Worm (Caenorhabditis elegans) whole organism, mixed stage, embryonic: ENCODE results near the gene ZK899.3.

ENCODE experiments used
- blmp-1 ChIP-seq: fragments of 150-350 bp; optimal IDR thresholded peaks from 2 replicates; lab custom pipeline; 2014; ENCODE audit warnings: missing biosample characterization, missing genetic modification characterization
- elt-1 ChIP-seq: sonication (generic microtip); optimal IDR thresholded peaks from 2 replicates; lab custom pipeline; 2017; ENCODE audit warnings: missing genetic modification characterization, mild to moderate bottlenecking, missing compliant biosample characterization, antibody characterized with exemption, moderate library complexity, borderline replicate concordance; ENCODE audit not compliant: insufficient read depth
- elt-3 ChIP-seq: fragments of 150-350 bp; optimal IDR thresholded peaks from 2 replicates; lab custom pipeline; 2014; ENCODE audit warnings: missing biosample characterization, missing genetic modification characterization
- ham-2 ChIP-seq: fragments of 200-800 bp; sonication (Bioruptor generic); optimal IDR thresholded peaks from 2 replicates; lab custom pipeline; 2018; ENCODE audit warnings: mild to moderate bottlenecking, missing genetic modification characterization, missing compliant biosample characterization
- lsy-2 ChIP-seq: fragments of 150-350 bp; optimal IDR thresholded peaks from 2 replicates; lab custom pipeline; 2014; ENCODE audit warnings: missing biosample characterization, missing genetic modification characterization
- mep-1 ChIP-seq: fragments of 150-350 bp; optimal IDR thresholded peaks from 2 replicates; lab custom pipeline; 2017; ENCODE audit warnings: missing biosample characterization, missing genetic modification reagents, missing genetic modification characterization, inconsistent platforms
- nhr-12 ChIP-seq: fragments of 150-350 bp; optimal IDR thresholded peaks from 2 replicates; lab custom pipeline; 2014; ENCODE audit warnings: missing biosample characterization, missing genetic modification characterization
- nhr-28 ChIP-seq: fragments of 150-350 bp; optimal IDR thresholded peaks from 2 replicates; lab custom pipeline; 2014; ENCODE audit warnings: missing biosample characterization, missing genetic modification characterization
- nhr-76 ChIP-seq: sonication (generic microtip); optimal IDR thresholded peaks from 2 replicates; lab custom pipeline; 2017; ENCODE audit warnings: missing biosample characterization, missing genetic modification characterization
- snpc-4 ChIP-seq: fragments of 150-350 bp; optimal IDR thresholded peaks from 2 replicates; lab custom pipeline; 2014; ENCODE audit warnings: missing biosample characterization, missing genetic modification characterization
- unc-120 ChIP-seq: sonication (generic microtip); optimal IDR thresholded peaks from 2 replicates; lab custom pipeline; 2017; ENCODE audit warnings: missing genetic modification characterization, missing compliant biosample characterization; ENCODE audit not compliant: poor library complexity, severe bottlenecking
- unc-39 ChIP-seq: fragments of 150-350 bp; optimal IDR thresholded peaks from 2 replicates; lab custom pipeline; 2014; ENCODE audit warnings: missing biosample characterization, missing genetic modification characterization
- unc-62 ChIP-seq: fragments of 150-350 bp; optimal IDR thresholded peaks from 2 replicates; lab custom pipeline; 2014; ENCODE audit warnings: missing biosample characterization, missing genetic modification reagents, missing genetic modification characterization
- ztf-11 ChIP-seq: fragments of 150-350 bp; optimal IDR thresholded peaks from 2 replicates; lab custom pipeline; 2014; ENCODE audit warnings: missing biosample characterization, missing genetic modification characterization

ce11 chrX:9483754-9484153 lies 30.8 kb downstream of the ZK899.3 start:
- no peak for TF ChIP-seq unc-39
- TF ChIP-seq blmp-1 (tag; lab: Kevin White, UChicago), result no peak
- no peak for TF ChIP-seq nhr-28
- no peak for TF ChIP-seq lsy-2 (tag; lab: Kevin White, UChicago)
- no peak for TF ChIP-seq mep-1 (tag; lab: Kevin White, UChicago)
- no peak for TF ChIP-seq ztf-11 (tag; lab: Kevin White, UChicago)
- TF ChIP-seq unc-62, result no peak
- no peak for TF ChIP-seq nhr-76 (tag; lab: Kevin White, UChicago)
- TF ChIP-seq snpc-4, result no peak
- no peak for TF ChIP-seq elt-3 (tag; lab: Kevin White, UChicago)
- no peak for TF ChIP-seq ham-2 (GFP tag; lab: Kevin White, UChicago)
- TF ChIP-seq unc-120 (tag; lab: Kevin White, UChicago), result no peak
- TF ChIP-seq elt-1, result no peak
- TF ChIP-seq nhr-12 (tag; lab: Kevin White, UChicago), result no peak
